Fruit fly (Drosophila melanogaster): ENCODE results near the gene Coq2.
A peak's percentile ranks its signal among the peaks of the same experiment; 100 is the strongest.

Coq2 gene

DNA sequence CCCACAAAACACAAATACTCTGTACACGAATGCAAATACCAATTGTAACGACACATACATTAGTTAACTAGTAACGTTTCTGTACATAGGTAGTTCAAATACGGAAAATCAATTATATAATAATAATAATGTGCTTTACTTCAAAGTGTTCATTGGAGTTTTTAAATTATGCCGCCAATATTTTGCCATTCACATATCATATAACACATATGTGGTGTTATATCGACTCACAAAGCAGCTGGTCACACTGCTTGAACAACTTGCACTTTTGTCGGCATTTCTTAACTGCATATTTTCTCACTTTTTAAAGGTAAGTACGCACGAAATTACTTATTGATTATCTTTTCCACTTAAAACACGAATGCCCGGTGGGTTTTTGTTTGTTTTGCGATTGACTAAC lies 27.8 kb upstream of the Coq2 start, which contains the start of gene DppIII:
TSS of gene DppIII (plus strand) at position 227 of the 400 bp plus-strand sequence.
- TF ChIP-seq CG17801 (GFP tag; optimal IDR thresholded peaks at IDR 0.05; ENCODE audit: partially characterized antibody) = no peak

DNA sequence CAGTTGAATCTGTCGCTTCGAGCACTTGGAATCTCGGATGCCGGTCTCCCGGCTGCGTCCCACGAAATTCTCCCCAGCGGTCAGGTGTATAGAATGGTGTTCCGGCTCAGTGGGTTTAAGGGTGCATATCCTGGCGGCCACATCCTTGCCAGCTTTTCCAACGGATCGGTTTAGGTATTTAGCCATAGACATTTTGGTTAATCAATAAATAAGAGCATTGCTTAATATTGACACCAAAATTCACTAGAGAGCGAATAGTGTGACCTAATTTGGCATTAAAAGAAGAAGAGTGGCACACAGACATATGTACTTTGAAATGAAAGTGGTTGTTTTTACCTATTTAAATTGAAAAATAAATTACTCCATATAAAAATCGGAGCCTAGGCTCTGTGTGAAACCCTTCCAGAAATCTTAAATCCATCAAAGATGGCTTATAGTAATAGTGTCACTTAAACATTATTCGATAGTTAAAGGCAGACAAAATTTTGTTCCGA lies 27.0 kb upstream of the Coq2 start, which contains the start of the genes PNKP and COX7AL:
TSS of gene PNKP (minus strand) at position 266 of the 494 bp plus-strand sequence.
TSS of gene COX7AL (plus strand) at position 419 of the 494 bp plus-strand sequence.
- TF ChIP-seq CG17801 (GFP tag; optimal IDR thresholded peaks at IDR 0.05; ENCODE audit: partially characterized antibody) = no peak

DNA sequence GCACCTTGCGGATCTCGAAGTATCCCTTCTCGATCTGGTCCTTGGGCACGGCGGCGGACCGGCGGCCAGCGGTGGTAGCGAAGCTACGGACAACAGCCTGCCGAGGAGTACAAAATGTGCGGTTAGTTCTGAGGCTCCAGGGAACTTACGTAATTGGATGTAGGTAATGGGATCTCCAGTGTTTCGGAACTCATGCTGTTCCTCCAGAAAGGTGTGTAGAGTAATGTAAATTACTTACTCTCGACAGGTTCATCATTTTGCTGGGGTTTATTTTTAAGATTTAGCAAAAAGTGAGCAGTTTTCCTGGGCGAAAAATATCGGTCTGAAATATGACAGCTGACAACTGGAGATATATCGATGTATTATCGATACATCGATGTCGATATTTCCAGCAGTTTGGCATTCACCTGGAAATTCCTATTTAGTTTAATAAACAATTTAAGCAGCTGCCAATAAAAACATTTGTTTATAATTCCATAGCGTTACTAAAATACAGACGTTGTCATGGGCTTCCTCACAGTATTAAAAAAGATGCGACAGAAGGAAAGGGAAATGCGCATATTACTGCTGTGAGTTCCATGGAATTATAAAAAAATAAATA lies 24.4 kb upstream of the Coq2 start, which contains the start of the genes COX7A and Arl2:
TSS of gene COX7A (minus strand) at position 369 of the 601 bp plus-strand sequence.
TSS of gene Arl2 (plus strand) at position 426 of the 601 bp plus-strand sequence.
- peak; percentile 35 for TF ChIP-seq CG17801 (GFP tag; optimal IDR thresholded peaks at IDR 0.05; ENCODE audit: partially characterized antibody)

DNA sequence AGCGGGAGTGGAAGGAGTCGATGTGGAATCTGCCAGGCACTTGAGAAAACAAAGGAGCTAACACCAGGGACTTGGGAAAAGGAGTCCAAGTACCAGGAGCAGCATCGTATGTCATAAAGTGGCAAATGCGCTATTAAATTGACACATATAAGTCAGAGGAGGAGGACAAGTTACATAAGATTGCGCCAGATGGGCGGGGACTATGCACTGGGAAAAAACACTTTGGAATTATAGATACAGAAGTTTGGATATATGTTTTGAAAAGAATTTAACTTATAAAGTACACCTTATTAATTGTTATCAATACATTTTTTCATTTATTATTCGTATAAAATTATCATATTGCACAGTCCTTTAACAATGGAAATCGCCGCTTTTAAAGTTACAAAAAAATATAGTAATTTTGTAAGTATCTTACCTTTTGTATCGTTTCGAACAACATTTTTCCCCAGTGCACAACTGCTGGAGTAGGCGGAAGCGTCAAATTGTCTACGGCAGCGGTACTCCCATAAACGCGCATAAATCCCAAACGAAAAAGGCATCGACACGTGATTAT lies 19.7 kb upstream of the Coq2 start:
- TF ChIP-seq CG17801 (GFP tag; optimal IDR thresholded peaks at IDR 0.05; ENCODE audit: partially characterized antibody) = no peak

DNA sequence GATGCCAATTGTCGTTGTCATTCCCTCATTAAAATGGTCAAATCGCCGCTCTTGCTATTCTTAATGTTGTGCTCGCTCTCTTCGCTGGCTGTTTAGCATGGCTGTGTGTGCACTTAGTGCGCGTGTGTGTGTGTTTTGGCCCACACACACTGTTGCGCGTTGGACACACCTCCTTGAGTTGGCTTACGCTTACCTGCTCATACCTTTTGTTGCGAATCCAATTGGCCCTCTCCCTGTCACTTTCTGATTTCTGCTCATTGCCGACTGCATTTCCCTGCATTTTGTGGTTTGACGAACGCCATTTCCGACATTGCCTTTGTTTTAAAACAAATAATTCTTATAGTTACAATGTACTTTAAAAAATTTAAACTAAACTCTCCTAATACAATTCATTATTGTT lies 18.6 kb upstream of the Coq2 start:
- no peak for TF ChIP-seq CG17801 (GFP tag; optimal IDR thresholded peaks at IDR 0.05; ENCODE audit: partially characterized antibody)

DNA sequence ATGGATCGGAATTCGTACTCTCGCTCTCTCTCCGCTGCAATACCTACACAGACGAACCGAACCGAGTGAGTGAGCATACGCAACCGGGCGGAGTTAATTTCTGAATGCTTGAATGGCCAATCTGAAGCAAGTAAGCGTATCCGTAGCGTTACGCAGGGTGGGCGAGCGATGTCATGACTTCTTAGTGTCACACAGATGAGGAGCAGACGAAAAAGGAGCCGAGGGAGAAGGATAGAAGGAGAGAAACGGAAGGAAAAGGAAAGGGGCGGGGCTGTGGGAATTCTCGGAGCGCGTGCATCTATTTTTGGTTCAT lies 18.1 kb upstream of the Coq2 start:
- no peak for TF ChIP-seq CG17801 (GFP tag; optimal IDR thresholded peaks at IDR 0.05; ENCODE audit: partially characterized antibody)

DNA sequence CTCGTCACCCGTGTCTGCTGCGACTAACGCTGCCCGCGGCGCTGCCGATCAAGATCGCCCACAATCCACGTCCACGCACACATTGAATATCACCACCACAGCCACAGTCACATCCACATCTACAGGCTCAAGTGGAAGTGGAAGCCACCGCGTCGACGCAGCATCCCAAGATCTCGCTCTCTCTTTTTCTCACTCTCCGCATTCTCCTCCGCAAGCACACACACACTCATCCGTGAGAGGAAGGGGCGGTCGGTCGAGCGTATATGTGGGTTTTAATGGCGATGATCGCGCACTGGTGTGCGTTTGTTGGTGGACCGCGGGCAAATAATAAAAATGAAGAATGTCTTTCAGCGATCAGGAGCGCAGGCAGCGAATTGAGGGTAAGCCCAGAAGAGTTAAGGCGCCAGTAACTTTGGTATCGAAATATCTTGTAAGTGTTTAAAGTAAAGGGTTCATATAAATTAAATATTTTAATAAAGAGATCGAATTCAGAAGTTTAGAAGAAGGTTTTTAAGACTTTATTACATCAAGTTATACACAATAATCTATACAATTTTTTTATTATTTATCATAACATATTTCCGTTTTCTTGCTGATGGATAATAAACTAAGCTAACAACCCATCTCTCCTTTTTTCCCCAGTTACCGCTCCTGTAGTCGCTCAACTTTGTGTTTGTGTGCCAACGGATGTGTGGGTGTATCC lies 17.6 kb upstream of the Coq2 start, which contains the start of gene Poxm:
TSS of gene Poxm (minus strand) at position 25 of the 703 bp plus-strand sequence.
- TF ChIP-seq CG17801 (GFP tag; optimal IDR thresholded peaks at IDR 0.05; ENCODE audit: partially characterized antibody) = no peak

DNA sequence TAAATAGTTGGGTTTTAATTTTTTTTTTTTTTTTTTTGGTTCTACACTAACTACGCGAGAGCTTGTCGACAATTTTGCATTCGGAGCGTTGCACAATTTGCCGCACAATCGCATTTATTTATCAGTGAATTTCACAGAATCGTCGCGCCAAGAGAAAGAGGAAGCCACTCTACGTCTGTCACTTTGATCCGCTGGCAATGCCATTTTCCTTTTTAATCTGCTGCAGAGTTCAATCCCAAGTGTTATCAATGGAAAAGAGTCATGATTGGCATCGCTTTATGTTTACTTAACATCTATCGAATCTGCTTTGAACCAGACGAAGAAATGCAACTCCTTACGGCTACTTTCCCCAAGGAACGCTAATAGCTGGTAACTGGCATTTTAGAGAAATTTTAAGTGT lies 13.3 kb upstream of the Coq2 start:
- TF ChIP-seq CG17801 (GFP tag; optimal IDR thresholded peaks at IDR 0.05; ENCODE audit: partially characterized antibody) = no peak

DNA sequence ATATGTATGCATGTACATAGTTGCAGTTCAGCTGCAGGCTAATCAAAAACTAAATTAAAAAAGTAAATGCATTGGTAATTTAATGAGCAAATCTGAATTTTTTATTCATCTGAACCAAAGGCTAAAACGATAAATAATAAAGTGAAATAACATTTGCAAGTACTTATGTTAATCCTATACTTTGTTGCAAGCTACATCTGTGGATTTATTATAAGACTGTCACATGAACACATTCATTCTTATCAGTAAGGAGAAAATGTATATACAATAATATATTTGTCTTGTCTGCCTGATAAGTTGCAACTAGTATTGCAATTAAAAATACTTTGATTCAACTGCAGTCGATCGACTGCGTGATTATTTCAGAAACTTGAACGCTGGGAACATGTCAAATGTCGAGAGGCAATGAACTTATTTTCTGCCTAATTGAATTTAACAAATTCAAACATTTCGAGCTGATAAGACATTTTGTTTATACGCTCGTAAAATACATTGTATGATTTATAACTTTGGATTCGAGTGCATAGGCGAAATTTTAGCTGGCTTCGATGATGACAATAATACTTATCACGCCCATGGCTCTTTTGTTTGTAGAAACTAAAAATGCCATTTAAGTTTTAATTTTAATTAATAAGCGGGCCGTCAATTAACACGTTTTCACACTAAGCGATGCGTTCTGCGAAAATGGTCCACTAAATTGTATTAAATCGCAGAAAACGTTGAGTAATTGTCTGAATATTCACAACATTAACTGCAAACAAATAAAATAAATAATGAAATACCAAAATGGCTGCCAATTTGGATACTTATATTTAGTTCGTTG lies 11.8 kb upstream of the Coq2 start:
- no peak for TF ChIP-seq CG17801 (GFP tag; optimal IDR thresholded peaks at IDR 0.05; ENCODE audit: partially characterized antibody)

DNA sequence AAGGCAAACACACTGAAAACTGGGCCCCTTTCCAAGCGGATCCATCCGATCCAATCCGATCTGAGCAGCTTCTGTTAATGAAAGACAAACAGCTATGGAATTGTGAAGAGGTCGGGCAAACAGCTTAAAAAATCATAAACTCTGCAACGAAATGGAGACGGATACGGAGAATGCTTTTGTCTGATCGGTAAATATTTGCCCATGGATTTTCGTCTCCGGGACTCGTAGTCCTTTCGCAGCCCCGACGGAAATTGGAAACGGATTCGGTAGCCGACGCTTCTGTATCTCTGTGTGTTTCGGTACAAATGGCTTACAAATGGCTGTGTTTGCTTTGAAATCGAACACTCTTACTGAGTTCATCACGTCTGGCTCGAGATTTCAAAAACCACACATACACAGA lies 10.5 kb upstream of the Coq2 start:
- TF ChIP-seq CG17801 (GFP tag; optimal IDR thresholded peaks at IDR 0.05; ENCODE audit: partially characterized antibody) = no peak

DNA sequence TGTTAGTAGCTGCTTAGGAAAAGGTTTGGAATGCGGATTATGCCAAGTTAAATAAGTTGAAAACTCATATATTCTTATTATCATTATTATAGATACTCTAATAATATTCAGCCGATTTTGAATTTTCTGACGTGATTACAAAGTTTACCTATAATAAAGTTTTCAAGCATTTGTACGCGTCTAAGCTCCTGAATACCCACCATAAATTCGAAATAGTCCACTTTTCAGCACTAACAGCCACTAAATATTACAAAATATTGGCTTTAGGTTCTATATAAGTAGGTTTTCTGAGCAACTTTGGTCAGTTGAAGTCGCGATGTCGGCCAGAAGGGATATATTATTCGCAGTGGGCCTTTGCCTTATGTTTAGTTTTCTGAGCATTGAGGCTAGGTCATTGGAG lies 7.7 kb upstream of the Coq2 start, which contains the start of gene CG7443:
TSS of gene CG7443 (plus strand) at position 301 of the 400 bp plus-strand sequence.
- TF ChIP-seq CG17801 (GFP tag; optimal IDR thresholded peaks at IDR 0.05; ENCODE audit: partially characterized antibody) = no peak

DNA sequence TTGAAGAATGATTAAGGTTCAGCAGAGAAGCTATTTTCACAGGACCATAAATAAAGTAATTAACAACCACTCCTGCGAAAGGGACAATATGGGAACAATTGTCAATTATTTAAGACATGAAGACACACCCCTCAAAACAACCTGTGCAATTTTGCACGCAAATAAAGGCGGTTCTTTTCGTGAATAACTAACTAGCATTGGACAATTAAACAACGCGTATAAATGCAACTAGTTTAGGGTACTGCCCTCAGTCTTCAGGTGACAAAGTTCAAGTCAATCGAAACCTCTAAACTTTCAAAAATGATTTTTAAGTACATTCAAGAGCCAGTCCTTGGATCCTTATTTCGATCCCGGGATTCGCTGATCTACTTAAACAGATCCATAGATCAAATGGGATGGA lies 5.1 kb upstream of the Coq2 start, which contains the start of gene Or85a:
TSS of gene Or85a (plus strand) at position 301 of the 400 bp plus-strand sequence.
- TF ChIP-seq CG17801 (GFP tag; optimal IDR thresholded peaks at IDR 0.05; ENCODE audit: partially characterized antibody) = no peak

DNA sequence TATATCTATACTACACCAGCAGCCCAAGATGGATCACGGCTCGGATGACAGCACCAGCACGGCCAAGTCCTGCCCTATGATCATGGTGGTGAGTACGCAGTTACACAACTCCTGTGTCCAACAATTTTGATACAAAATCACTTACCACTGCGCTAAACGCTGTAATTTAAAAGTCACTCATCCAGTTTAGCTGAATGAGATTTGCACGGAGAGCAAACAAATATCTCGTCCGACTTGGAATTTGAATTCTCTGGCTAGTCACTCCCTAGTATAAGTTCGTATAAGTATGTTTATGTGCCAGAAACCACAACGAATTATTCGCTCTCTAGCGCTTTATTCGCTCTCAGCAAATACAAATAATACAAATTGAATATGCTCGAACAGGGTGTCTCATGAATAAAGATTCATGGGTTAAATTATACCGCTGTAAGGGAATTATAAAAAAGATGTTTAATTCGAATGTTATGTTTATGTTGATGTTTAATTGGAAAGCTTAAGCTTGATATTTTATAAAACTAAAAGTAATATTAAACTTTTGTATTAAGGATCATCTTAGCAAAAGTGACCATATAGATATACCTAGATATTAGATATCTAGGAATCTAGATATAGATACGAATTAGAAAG lies 1.5 kb upstream of the Coq2 start:
- no peak for TF ChIP-seq CG17801 (GFP tag; optimal IDR thresholded peaks at IDR 0.05; ENCODE audit: partially characterized antibody)

DNA sequence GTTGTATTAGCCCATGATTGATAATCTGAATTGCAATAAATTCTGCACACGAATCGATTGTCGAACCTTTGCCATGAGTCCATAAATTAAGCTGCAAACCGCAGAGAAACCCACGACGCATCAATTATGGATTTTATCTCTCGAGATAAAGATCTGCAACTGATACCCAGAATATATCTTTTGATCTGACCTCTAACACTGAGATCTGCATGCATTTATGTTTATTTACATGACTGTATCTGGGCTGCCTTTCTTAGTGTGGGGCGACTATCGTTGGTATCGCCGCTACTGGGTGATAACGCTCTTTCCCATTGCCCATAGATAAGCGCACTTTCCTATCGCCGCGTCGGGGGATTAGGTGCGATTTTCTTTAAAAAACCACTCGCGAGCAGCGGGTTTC lies 872 bp upstream of the Coq2 start, which contains the start of gene Ctr1B:
TSS of gene Ctr1B (plus strand) at position 398 of the 400 bp plus-strand sequence.
- no peak for TF ChIP-seq CG17801 (GFP tag; optimal IDR thresholded peaks at IDR 0.05; ENCODE audit: partially characterized antibody)

All from ovary, adult (tissue).